Fruit fly (Drosophila melanogaster) whole organism: ENCODE measurements around the gene trbd.

ENCODE experiments used
- CG8478 ChIP-seq: fragments of >200 bp; optimal IDR thresholded peaks from 2 replicates; lab custom pipeline; 2018; ENCODE audit warnings: inconsistent platforms
- Dll ChIP-seq: fragments of >200 bp; optimal IDR thresholded peaks from 2 replicates; lab custom pipeline; 2017
- EcR ChIP-seq, 2 experiments: fragments of >200 bp; optimal IDR thresholded peaks; 2 replicates each; lab custom pipeline; 2017; ENCODE audit warnings: missing biosample characterization in 2 of 2, missing genetic modification characterization in 2 of 2, missing genetic modification reagents in 2 of 2
- pan ChIP-seq: fragments of >200 bp; optimal IDR thresholded peaks from 2 replicates; lab custom pipeline; 2017
- psq ChIP-seq: fragments of >200 bp; optimal IDR thresholded peaks from 2 replicates; lab custom pipeline; 2017
- usp ChIP-seq: fragments of >200 bp; optimal IDR thresholded peaks from 2 replicates; lab custom pipeline; 2017; ENCODE audit warnings: missing biosample characterization, missing genetic modification characterization, mixed read lengths

trbd gene

DNA sequence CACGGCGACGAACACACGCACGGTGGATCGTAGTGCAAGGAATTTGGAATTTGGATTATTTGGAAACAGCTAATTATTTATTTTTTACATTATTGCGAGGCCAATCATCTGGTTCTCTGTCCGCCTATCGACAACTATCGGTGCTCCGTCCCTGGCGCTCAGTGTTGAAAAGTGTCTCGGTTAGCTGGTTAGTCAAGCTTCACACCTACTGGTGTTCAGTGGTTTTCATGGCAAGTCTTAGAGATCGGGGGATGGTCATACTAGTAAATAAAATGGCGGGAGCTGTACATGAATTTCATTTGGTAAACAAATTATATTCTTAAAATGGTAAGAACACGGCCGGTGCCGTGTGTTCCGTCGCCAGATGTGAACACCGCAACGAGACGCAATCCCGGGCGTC lies at the start of gene trbd, which contains the start of gene dmt:
trbd (minus strand) TSS at position 152 of the 400 bp plus-strand sequence.
dmt (plus strand) TSS at position 257 of the 400 bp plus-strand sequence.
- TF ChIP-seq CG8478 (lab: Kevin White, UChicago) (no peak), psq (lab: Kevin White, UChicago) (no peak), EcR (GFP tag; optimal IDR thresholded peaks at IDR 0.05; lab: Kevin White, UChicago) (no peak), Dll (lab: Kevin White, UChicago) (no peak)

DNA sequence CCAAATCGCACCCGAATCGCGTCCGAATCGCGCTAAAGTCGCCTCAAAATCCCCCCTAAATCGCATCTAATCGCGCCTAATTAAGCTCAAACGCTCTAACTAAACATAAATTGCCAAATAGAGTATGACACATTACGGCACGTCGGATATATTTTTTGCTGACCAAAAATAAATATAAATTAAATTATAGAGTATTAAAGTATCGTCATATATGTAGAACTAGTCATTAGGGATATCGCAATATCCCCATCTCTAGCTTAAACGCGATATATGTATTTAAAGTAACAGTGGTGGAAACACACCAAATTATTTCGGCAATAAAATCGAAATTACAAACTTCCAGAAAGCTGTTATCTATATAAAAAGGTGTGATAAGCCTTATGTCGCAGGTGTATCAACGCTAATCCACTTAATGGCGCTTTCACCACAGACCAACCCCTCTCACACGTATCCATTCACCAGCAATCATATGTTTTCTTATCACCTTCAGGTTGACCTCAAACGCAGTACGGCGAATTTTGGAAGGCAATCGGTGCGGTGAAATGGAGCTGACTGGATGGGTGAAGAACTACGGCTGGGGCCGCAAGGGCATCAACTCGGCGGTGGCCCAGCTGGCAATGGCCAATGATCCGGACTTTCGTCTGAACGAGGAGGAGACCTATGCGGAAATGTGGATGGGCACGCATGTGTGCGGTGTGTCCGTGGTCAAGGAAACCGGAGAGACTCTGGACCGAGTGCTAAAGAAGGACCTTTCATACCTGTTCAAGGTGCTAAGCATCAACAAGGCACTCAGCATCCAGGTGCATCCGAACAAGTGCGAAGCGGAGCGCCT lies 48.7 kb upstream of the trbd start, which contains the start of gene Mpi:
Mpi (plus strand) TSS at position 263 of the 832 bp plus-strand sequence.
- TF ChIP-seq CG8478 (lab: Kevin White, UChicago) (no peak), usp (no peak), psq (lab: Kevin White, UChicago) (no peak), EcR (GFP tag; optimal IDR thresholded peaks at IDR 0.05; lab: Kevin White, UChicago) (no peak), Dll (lab: Kevin White, UChicago) (no peak), pan (lab: Kevin White, UChicago) (no peak)

DNA sequence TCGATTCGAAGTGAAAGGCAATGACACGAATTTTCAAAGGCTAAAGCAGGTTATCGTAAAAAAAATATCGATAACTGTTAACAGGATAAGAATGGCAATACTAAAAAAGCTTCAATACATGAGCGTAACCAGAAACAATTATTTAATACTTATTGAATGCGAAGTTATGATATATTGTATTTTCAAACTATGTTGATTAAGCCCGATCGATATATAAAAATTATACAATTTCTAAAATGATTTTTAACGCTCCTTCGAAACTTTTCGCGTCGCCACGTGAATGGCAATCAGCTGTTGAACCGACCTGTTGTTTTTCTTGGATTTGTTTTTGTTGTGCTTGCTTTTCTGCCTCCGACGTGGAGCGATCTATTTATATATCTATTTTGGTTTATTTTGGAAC lies 45.4 kb upstream of the trbd start, which contains the start of the genes Alg12 and Rpt3R:
Alg12 (plus strand) TSS at position 305 of the 400 bp plus-strand sequence.
Rpt3R (minus strand) TSS at position 324 of the 400 bp plus-strand sequence.
- no peak for TF ChIP-seq pan (lab: Kevin White, UChicago)
- TF ChIP-seq EcR (GFP tag; optimal IDR thresholded peaks at IDR 0.05; lab: Kevin White, UChicago): no peak
- no peak for TF ChIP-seq CG8478 (lab: Kevin White, UChicago)
- TF ChIP-seq Dll (lab: Kevin White, UChicago): no peak
- TF ChIP-seq psq (lab: Kevin White, UChicago): no peak
- no peak for TF ChIP-seq usp

DNA sequence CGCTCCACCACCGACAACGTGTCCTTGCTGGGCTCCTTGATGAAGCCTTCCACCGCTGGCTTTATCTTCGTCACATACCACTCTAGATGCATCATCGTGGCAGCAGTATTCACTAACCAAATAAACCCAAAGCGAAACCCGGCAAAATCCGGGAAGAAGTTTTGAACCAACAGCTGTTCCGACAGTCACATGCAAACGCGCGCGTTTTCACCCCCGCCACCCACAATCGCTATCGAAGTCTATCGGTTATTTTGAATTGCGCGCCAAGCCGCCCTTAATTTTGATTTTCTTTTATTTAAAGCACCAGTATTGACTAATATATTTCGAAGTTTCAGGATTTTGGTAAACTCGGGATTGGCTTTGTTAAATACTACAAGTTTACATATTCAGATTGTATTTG lies 43.6 kb upstream of the trbd start, which contains the start of gene Tti1:
Tti1 (minus strand) TSS at position 200 of the 400 bp plus-strand sequence.
- TF ChIP-seq pan (lab: Kevin White, UChicago) (no peak), Dll (lab: Kevin White, UChicago) (no peak)

DNA sequence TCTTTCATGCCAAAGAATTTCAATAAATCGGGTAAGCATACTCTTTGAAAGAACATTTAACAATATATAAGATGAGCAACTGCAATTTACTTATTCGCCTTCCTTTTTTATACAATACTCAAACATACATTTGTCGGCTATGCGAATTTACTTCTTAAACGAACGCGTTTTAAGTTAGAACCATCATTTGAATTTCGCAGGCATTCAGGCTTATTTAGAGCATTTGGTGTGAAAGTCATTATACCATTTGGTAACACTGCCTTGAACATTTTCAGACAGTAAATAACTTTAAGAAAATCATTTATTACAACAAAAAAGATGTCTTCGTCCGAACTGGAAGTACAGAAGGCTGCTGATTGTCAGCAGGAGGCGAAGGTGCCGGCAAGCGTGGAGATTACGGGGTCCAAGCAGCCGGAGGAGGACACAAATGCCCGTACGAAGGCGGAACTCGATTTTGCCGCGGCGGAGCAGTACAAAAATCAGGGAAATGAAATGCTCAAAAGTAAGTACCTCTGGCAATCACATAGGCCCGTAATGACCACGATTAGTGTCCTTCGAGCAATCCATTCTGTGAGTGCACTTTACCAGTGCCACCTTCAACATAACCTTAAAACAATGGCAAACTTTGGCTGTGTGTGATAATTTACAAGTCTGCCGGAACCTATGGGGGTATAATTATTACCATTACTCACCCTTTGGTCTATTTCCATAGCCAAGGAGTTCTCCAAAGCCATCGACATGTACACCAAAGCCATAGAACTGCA lies 37.2 kb upstream of the trbd start:
- no peak for TF ChIP-seq CG8478 (lab: Kevin White, UChicago)
- no peak for TF ChIP-seq Dll (lab: Kevin White, UChicago)
- TF ChIP-seq pan (lab: Kevin White, UChicago): no peak
- no peak for TF ChIP-seq EcR (GFP tag; optimal IDR thresholded peaks at IDR 0.05; lab: Kevin White, UChicago)
- TF ChIP-seq psq (lab: Kevin White, UChicago): no peak
- no peak for TF ChIP-seq usp

DNA sequence ATGACTTTTGCATAAGTTTGCCTTT lies 36.9 kb upstream of the trbd start, which contains the start of gene PpD3:
PpD3 (plus strand) TSS at position 1 of the 25 bp plus-strand sequence.
- TF ChIP-seq CG8478 (lab: Kevin White, UChicago): no peak
- TF ChIP-seq EcR (GFP tag; optimal IDR thresholded peaks at IDR 0.05; lab: Kevin White, UChicago): no peak
- TF ChIP-seq psq (lab: Kevin White, UChicago): no peak
- TF ChIP-seq pan (lab: Kevin White, UChicago): no peak
- TF ChIP-seq Dll (lab: Kevin White, UChicago): no peak
- TF ChIP-seq usp: no peak

DNA sequence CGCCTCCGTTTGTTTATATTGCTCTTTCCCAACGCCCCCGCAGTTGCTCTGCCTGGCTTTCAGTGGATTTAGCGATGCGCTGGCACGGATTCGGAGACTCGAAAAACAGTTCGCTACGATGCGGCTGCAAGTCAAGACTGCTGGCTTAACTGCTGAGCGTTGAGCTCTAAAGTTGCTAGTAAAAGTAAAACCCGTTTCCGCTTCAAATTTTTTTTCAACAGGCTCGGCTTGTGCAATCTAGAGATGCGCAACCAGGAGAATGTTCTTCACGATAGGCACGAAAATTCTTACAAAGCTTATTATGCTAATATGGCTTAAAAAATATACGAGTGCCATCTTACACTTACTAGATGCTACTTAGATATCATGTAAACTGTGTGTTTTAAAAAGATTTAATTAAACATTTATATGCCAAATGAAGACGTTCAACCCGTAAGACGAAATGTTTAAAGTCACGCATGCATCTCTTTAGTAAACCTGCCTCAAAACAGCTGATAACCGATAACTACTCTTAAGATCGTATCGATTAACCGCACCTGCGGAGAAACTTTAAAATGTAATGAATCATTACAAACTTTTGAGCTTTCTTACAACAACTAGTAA lies 36.5 kb upstream of the trbd start, which contains the start of gene CG12948:
CG12948 (minus strand) TSS at position 473 of the 603 bp plus-strand sequence.
- TF ChIP-seq EcR (GFP tag; optimal IDR thresholded peaks at IDR 0.05; lab: Kevin White, UChicago): peak in 1 of 2 experiments; percentile 4
- no peak for TF ChIP-seq CG8478 (lab: Kevin White, UChicago)

DNA sequence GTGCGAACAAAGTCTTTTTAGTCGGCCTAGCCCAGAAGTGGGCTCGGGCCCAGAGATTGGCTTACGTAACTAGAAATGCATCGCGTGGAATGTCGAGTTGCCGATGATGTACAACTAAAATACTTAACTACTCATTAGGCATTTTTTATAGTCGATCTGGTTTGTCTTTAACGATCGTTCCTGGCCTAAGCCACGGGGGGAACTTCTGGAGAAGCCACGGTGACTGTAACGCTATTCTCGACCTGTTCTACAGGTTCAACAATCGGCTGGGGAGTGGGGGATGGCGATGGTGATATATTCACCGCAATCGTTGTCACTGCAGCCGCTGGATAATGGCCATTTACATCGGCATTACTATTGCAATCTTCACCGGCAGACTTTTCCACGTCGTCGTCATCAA lies 35.4 kb upstream of the trbd start, which contains the start of gene CG34409:
CG34409 (minus strand) TSS at position 101 of the 400 bp plus-strand sequence.
- TF ChIP-seq EcR (GFP tag; optimal IDR thresholded peaks at IDR 0.05; lab: Kevin White, UChicago) (no peak), Dll (lab: Kevin White, UChicago) (no peak), pan (lab: Kevin White, UChicago) (no peak)

DNA sequence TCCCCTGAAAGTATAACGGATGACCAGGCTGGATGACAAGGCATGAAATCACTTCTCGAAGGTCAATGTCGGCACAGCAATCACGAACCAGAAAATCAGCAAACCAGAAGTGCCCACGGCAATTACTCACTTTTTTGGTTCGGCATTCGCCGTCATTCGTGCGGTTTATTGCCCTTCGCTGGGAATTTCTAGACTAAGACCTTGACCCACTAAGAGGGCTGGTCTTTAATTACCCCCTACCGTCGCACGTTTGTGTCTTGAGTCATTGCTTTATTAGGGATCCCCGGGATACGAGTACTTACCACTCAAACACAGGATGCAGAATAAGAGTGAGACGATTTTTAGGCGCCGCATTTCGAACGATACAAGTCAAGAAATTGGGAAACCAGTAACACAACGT lies 34.6 kb upstream of the trbd start:
- TF ChIP-seq CG8478 (lab: Kevin White, UChicago) (no peak), pan (lab: Kevin White, UChicago) (no peak), usp (no peak), EcR (GFP tag; optimal IDR thresholded peaks at IDR 0.05; lab: Kevin White, UChicago) (no peak), psq (lab: Kevin White, UChicago) (no peak), Dll (lab: Kevin White, UChicago) (no peak)

DNA sequence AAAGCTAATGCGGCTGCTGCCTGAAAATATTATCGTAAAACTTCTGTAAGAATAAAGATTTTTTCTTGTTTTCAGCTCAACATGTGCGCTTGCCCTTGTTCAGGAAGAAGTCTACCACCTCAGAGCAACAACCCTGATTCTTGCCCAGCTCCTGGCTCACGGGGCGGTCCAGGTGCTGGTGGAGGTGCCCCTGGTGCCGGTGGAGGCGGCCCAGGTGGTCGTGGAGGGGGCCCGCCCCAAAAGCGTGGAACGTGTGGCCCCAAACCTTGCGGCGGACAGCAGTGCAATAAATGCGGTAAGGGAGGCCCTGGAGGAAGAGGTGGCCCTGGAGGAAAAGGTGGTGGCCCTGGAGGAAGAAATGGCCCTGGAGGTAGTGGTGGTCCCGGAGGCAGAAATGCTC lies 33.2 kb upstream of the trbd start:
- TF ChIP-seq EcR (GFP tag; optimal IDR thresholded peaks at IDR 0.05; lab: Kevin White, UChicago) (no peak), pan (lab: Kevin White, UChicago) (no peak), Dll (lab: Kevin White, UChicago) (no peak), psq (lab: Kevin White, UChicago) (no peak), CG8478 (lab: Kevin White, UChicago) (no peak), usp (no peak)

DNA sequence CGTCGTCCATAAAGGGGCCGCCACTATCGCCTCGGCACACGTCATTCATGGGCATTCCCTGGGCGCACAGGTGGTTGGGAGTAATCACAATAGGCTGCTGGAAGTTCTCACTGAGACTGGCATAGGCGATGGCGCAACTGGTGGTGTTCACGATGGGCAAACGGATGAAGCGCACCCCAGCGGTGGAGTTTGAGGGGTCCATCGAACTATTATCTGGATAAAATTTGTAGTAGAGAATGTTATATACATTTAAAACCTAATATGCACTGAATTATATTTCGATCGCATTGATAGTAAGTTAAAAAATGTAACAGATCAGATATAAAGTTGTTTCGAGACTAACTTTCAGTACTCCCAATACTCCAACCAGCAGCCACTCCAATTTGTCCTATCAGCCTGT lies 32.4 kb upstream of the trbd start, which contains the start of gene CG31415:
CG31415 (plus strand) TSS at position 301 of the 400 bp plus-strand sequence.
- TF ChIP-seq EcR (GFP tag; optimal IDR thresholded peaks at IDR 0.05; lab: Kevin White, UChicago) (no peak), pan (lab: Kevin White, UChicago) (no peak), usp (no peak), CG8478 (lab: Kevin White, UChicago) (no peak), psq (lab: Kevin White, UChicago) (no peak), Dll (lab: Kevin White, UChicago) (no peak)
